Fruit fly (Drosophila melanogaster): ENCODE measurements around the gene CG11523.

Gene CG11523

DNA sequence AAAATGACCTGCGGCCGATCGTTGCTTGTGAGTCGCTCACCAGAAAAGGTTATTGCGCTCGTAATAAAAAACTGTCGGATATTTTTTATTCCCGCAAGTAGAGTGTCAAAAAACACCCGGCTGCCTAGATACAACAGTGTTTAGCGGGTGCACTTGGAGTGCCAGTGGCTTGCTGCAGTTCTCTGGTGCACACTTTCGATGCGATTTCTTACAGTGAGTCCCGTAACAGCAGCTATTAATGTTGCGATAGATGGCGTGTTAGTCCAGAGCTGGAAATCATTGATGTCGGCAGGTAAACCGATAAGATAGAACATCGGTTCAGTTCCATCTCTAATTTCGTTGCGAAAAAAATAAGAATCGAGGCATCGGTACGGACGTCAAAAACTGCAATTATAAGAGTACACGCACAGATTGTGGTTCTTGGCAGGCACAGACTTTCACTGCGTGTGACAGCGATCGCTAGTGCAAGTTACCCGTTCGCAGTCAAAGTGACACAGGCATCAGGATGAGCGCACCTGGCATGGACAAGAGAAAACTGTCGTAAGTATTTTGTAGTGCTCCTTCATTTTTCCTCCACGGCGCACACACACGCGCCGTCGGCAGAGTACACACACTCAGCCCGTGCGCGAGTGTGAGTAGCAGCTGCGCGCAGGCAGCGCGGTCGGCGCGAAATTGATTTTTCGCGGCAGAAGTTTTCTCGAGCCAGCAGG lies 924 bp upstream of the CG11523 start, which contains the start of gene Csp (continued):
- TF ChIP-seq sc (optimal IDR thresholded peaks at IDR 0.05) (no peak), sc (GFP tag; optimal IDR thresholded peaks at IDR 0.05) (no peak), Lhr (GFP tag; optimal IDR thresholded peaks at IDR 0.05) (peak; percentile 10), CrebB (tag; optimal IDR thresholded peaks at IDR 0.05) (peak; percentile 26), sna (GFP tag; IDR thresholded peaks at IDR 0.05; ENCODE audit: partially characterized antibody) (peak; percentile 66; the same call in 1 of the 2 replicates), nerfin-1 (tag; optimal IDR thresholded peaks at IDR 0.05) (no peak), CG6813 (GFP tag; optimal IDR thresholded peaks at IDR 0.05) (no peak), tll (GFP tag; optimal IDR thresholded peaks at IDR 0.05) (peak in 1 of 2 experiments; percentile 75), Neu2 (GFP tag; optimal IDR thresholded peaks at IDR 0.05; ENCODE audit: borderline replicate concordance) (peak; percentile 55), CG7357 (GFP tag; IDR thresholded peaks at IDR 0.05) (no peak), Scr (GFP tag; IDR thresholded peaks at IDR 0.05; ENCODE audit: partially characterized antibody) (peak; percentile 64), CG11696 (GFP tag; IDR thresholded peaks at IDR 0.05) (no peak), da (GFP tag; optimal IDR thresholded peaks at IDR 0.05) (no peak), Xbp1 (GFP tag; optimal IDR thresholded peaks at IDR 0.05) (peak; percentile 19), ash1 (GFP tag; optimal IDR thresholded peaks at IDR 0.05) (no peak), CG11247 (GFP tag; IDR thresholded peaks at IDR 0.05) (no peak), CG1602 (GFP tag; optimal IDR thresholded peaks at IDR 0.05) (no peak), CG12104 (GFP tag; optimal IDR thresholded peaks at IDR 0.05) (no peak), CG10462 (GFP tag; optimal IDR thresholded peaks at IDR 0.05) (no peak), Side (GFP tag; optimal IDR thresholded peaks at IDR 0.05) (peak; percentile 12), Pdp1 (GFP tag; optimal IDR thresholded peaks at IDR 0.05) (peak; percentile 4 to 60), CG32532 (GFP tag; IDR thresholded peaks at IDR 0.05) (peak; percentile 45; the same call in 1 of the 2 replicates), CG6689 (GFP tag; IDR thresholded peaks at IDR 0.05) (no peak), yki (optimal IDR thresholded peaks at IDR 0.05) (no peak), CG10209 (GFP tag; optimal IDR thresholded peaks at IDR 0.05) (no peak), corto (GFP tag; optimal IDR thresholded peaks at IDR 0.05) (no peak), stwl (tag; optimal IDR thresholded peaks at IDR 0.05) (peak; percentile 62), CG17328 (GFP tag; IDR thresholded peaks at IDR 0.05) (peak; percentile 21; the same call in 1 of the 2 replicates), ind (GFP tag; optimal IDR thresholded peaks at IDR 0.05) (peak; percentile 15), shn (GFP tag; optimal IDR thresholded peaks at IDR 0.05) (no peak), jumu (GFP tag; optimal IDR thresholded peaks at IDR 0.05) (no peak), CG9797 (GFP tag; optimal IDR thresholded peaks at IDR 0.05) (peak; percentile 47), CG6854 (GFP tag; optimal IDR thresholded peaks at IDR 0.05) (no peak), hkb (optimal IDR thresholded peaks at IDR 0.05) (no peak), hkb (GFP tag; IDR thresholded peaks at IDR 0.05) (no peak), BEAF-32 (GFP tag; optimal IDR thresholded peaks at IDR 0.05) (peak; percentile 72), CG11695 (GFP tag; IDR thresholded peaks at IDR 0.05) (no peak), Sox102F (GFP tag; optimal IDR thresholded peaks at IDR 0.05) (no peak), CoRest (tag; optimal IDR thresholded peaks at IDR 0.05) (peak; percentile 33), Hsf (GFP tag; optimal IDR thresholded peaks at IDR 0.05) (peak; percentile 16), Chrac-16 (GFP tag; optimal IDR thresholded peaks at IDR 0.05) (peak; percentile 23), aop (GFP tag; IDR thresholded peaks at IDR 0.05) (0 out of 2 replicates have a peak, but pooled peaks have one; percentile 5), CG7556 (GFP tag; optimal IDR thresholded peaks at IDR 0.05) (no peak), CG11398 (GFP tag; optimal IDR thresholded peaks at IDR 0.05) (no peak), YL-1 (GFP tag; optimal IDR thresholded peaks at IDR 0.05) (peak; percentile 72), HLH4C (GFP tag; IDR thresholded peaks at IDR 0.05; ENCODE audit: partially characterized antibody) (peak; percentile 46; the same call in 1 of the 3 replicates), CG34376 (GFP tag; optimal IDR thresholded peaks at IDR 0.05) (peak; percentile 39), CG4617 (GFP tag; optimal IDR thresholded peaks at IDR 0.05; ENCODE audit: borderline replicate concordance) (peak; percentile 60), CG2116 (GFP tag; optimal IDR thresholded peaks at IDR 0.05) (peak; percentile 78)

All from whole organism, embryonic.